Worm (Caenorhabditis elegans): Measurements from ENCODE around the gene C05D12.4.

ce11 chrII:11479076-11479475, 47.4 kb downstream of the C05D12.4 start, which contains the start of gene W02B12.12:
- TF ChIP-seq ztf-23 (GFP tag; IDR thresholded peaks at IDR 0.05) (no peak), T22C8.4 (GFP tag; IDR thresholded peaks at IDR 0.05) (no peak), med-1 (GFP tag; optimal IDR thresholded peaks at IDR 0.05; ENCODE audit: insufficient read depth) (no peak), flt-1 (GFP tag; IDR thresholded peaks at IDR 0.05) (no peak), cog-1 (tag; optimal IDR thresholded peaks at IDR 0.05) (no peak)

All from whole organism, midembryonic.